Worm (Caenorhabditis elegans) whole organism, L2 larva: ENCODE data around the gene mdt-15.

Experiments
- C34F6.9 ChIP-seq: fragments of 150-350 bp; optimal IDR thresholded peaks from 2 replicates; lab custom pipeline; 2014; ENCODE audit warnings: missing biosample characterization, missing genetic modification characterization
- F13H6.1 ChIP-seq: sonication (generic microtip); optimal IDR thresholded peaks from 2 replicates; lab custom pipeline; 2016; ENCODE audit warnings: missing genetic modification characterization, missing compliant biosample characterization
- R02D3.7 ChIP-seq: fragments of 150-350 bp; optimal IDR thresholded peaks from 2 replicates; lab custom pipeline; 2014; ENCODE audit warnings: missing biosample characterization, missing genetic modification characterization
- Y55F3AM.14 ChIP-seq: fragments of 200-800 bp; sonication (Bioruptor generic); optimal IDR thresholded peaks from 2 replicates; lab custom pipeline; 2018; ENCODE audit warnings: mild to moderate bottlenecking, missing genetic modification characterization, missing compliant biosample characterization
- ZK546.5 ChIP-seq: sonication (generic microtip); optimal IDR thresholded peaks from 2 replicates; lab custom pipeline; 2017; ENCODE audit warnings: missing biosample characterization, missing genetic modification characterization
- alr-1 ChIP-seq: fragments of 150-350 bp; optimal IDR thresholded peaks from 2 replicates; lab custom pipeline; 2014; ENCODE audit warnings: missing biosample characterization, missing genetic modification characterization
- aly-2 ChIP-seq: fragments of 150-350 bp; optimal IDR thresholded peaks from 2 replicates; lab custom pipeline; 2014; ENCODE audit warnings: missing biosample characterization, missing genetic modification characterization
- ama-1 ChIP-seq: fragments of 150-350 bp; optimal IDR thresholded peaks from 2 replicates; lab custom pipeline; 2018; ENCODE audit warnings: inconsistent platforms
- blmp-1 ChIP-seq: sonication (generic microtip); optimal IDR thresholded peaks from 2 replicates; lab custom pipeline; 2017; ENCODE audit warnings: missing genetic modification characterization, mild to moderate bottlenecking, missing compliant biosample characterization, antibody characterized with exemption, moderate library complexity; ENCODE audit not compliant: insufficient read depth
- ceh-82 ChIP-seq: fragments of 150-350 bp; optimal IDR thresholded peaks from 2 replicates; lab custom pipeline; 2014; ENCODE audit warnings: missing biosample characterization, missing genetic modification characterization
- crh-2 ChIP-seq: sonication (generic microtip); optimal IDR thresholded peaks from 2 replicates; lab custom pipeline; 2017; ENCODE audit warnings: missing biosample characterization, missing genetic modification characterization
- dmd-4 ChIP-seq: sonication (generic microtip); optimal IDR thresholded peaks from 2 replicates; lab custom pipeline; 2017; ENCODE audit warnings: missing biosample characterization, missing genetic modification characterization
- egl-27 ChIP-seq: sonication (generic microtip); optimal IDR thresholded peaks from 3 replicates; lab custom pipeline; 2017; ENCODE audit warnings: missing biosample characterization, missing genetic modification reagents, missing genetic modification characterization
- elt-1 ChIP-seq: fragments of 150-350 bp; optimal IDR thresholded peaks from 2 replicates; lab custom pipeline; 2014; ENCODE audit warnings: missing biosample characterization, missing genetic modification characterization
- elt-3 ChIP-seq: sonication (generic microtip); optimal IDR thresholded peaks from 2 replicates; lab custom pipeline; 2017; ENCODE audit warnings: missing biosample characterization, missing genetic modification characterization
- fos-1 ChIP-seq: fragments of 150-350 bp; optimal IDR thresholded peaks from 2 replicates; lab custom pipeline; 2014; ENCODE audit warnings: missing biosample characterization, missing genetic modification characterization
- gmeb-1 ChIP-seq: fragments of 150-350 bp; optimal IDR thresholded peaks from 2 replicates; lab custom pipeline; 2014; ENCODE audit warnings: missing biosample characterization, missing genetic modification characterization
- lsy-2 ChIP-seq, 2 experiments: fragments of 150-350 bp in 1 of 2; sonication (generic microtip) in 1 of 2; optimal IDR thresholded peaks; 2 replicates each; lab custom pipeline; 2014 to 2017; ENCODE audit warnings: missing biosample characterization in 2 of 2, missing genetic modification characterization in 2 of 2
- mab-5 ChIP-seq: fragments of 150-350 bp; optimal IDR thresholded peaks from 2 replicates; lab custom pipeline; 2014; ENCODE audit warnings: missing biosample characterization, missing genetic modification characterization
- mbf-1 ChIP-seq: sonication (generic microtip); optimal IDR thresholded peaks from 2 replicates; lab custom pipeline; 2017; ENCODE audit warnings: missing biosample characterization, missing genetic modification characterization
- mdl-1 ChIP-seq, 2 experiments: fragments of 150-350 bp in 1 of 2; sonication (generic microtip) in 1 of 2; optimal IDR thresholded peaks; 2 replicates each; lab custom pipeline; 2017; ENCODE audit warnings: missing biosample characterization in 2 of 2, missing genetic modification characterization in 2 of 2
- nhr-11 ChIP-seq: fragments of 150-350 bp; optimal IDR thresholded peaks from 2 replicates; lab custom pipeline; 2014; ENCODE audit warnings: missing biosample characterization, missing genetic modification characterization
- nhr-12 ChIP-seq: fragments of 150-350 bp; optimal IDR thresholded peaks from 2 replicates; lab custom pipeline; 2014; ENCODE audit warnings: missing biosample characterization, missing genetic modification characterization
- nhr-129 ChIP-seq: fragments of 150-350 bp; optimal IDR thresholded peaks from 2 replicates; lab custom pipeline; 2014; ENCODE audit warnings: missing biosample characterization, missing genetic modification characterization
- nhr-21 ChIP-seq: fragments of 150-350 bp; optimal IDR thresholded peaks from 2 replicates; lab custom pipeline; 2014; ENCODE audit warnings: missing biosample characterization, missing genetic modification characterization
- nhr-23 ChIP-seq: fragments of 150-350 bp; optimal IDR thresholded peaks from 2 replicates; lab custom pipeline; 2014; ENCODE audit warnings: missing biosample characterization, missing genetic modification reagents, missing genetic modification characterization
- nhr-237 ChIP-seq: fragments of 150-350 bp; optimal IDR thresholded peaks from 2 replicates; lab custom pipeline; 2014; ENCODE audit warnings: missing biosample characterization, missing genetic modification characterization
- nhr-25 ChIP-seq: fragments of 150-350 bp; sonication (generic microtip); optimal IDR thresholded peaks from 3 replicates; lab custom pipeline; 2014; ENCODE audit warnings: missing biosample characterization, missing genetic modification characterization
- nhr-77 ChIP-seq: fragments of 150-350 bp; optimal IDR thresholded peaks from 2 replicates; lab custom pipeline; 2014; ENCODE audit warnings: missing biosample characterization, missing genetic modification characterization
- peb-1 ChIP-seq: fragments of 150-350 bp; optimal IDR thresholded peaks from 2 replicates; lab custom pipeline; 2014; ENCODE audit warnings: missing biosample characterization, missing genetic modification characterization
- sem-4 ChIP-seq: fragments of 150-350 bp; optimal IDR thresholded peaks from 2 replicates; lab custom pipeline; 2014; ENCODE audit warnings: missing biosample characterization, missing genetic modification reagents, missing genetic modification characterization
- skn-1 ChIP-seq: sonication (generic microtip); optimal IDR thresholded peaks from 2 replicates; lab custom pipeline; 2017; ENCODE audit warnings: missing biosample characterization, missing genetic modification characterization
- sma-3 ChIP-seq: sonication (generic microtip); optimal IDR thresholded peaks from 2 replicates; lab custom pipeline; 2016; ENCODE audit warnings: missing genetic modification reagents, missing genetic modification characterization, missing compliant biosample characterization
- sma-9 ChIP-seq, 2 experiments: fragments of 150-350 bp in 1 of 2; sonication (generic microtip) in 1 of 2; optimal IDR thresholded peaks; 2 replicates each; lab custom pipeline; 2014 to 2016; ENCODE audit warnings: missing genetic modification characterization in 2 of 2, mild to moderate bottlenecking in 1 of 2, missing biosample characterization in 1 of 2, missing compliant biosample characterization in 1 of 2, missing genetic modification reagents in 1 of 2, moderate library complexity in 1 of 2
- snpc-4 ChIP-seq: fragments of 150-350 bp; optimal IDR thresholded peaks from 2 replicates; lab custom pipeline; 2014; ENCODE audit warnings: missing biosample characterization, missing genetic modification characterization
- unc-39 ChIP-seq: fragments of 150-350 bp; optimal IDR thresholded peaks from 2 replicates; lab custom pipeline; 2014; ENCODE audit warnings: missing biosample characterization, missing genetic modification characterization
- unc-55 ChIP-seq: fragments of 150-350 bp; sonication (generic microtip); optimal IDR thresholded peaks from 3 replicates; lab custom pipeline; 2014; ENCODE audit warnings: missing biosample characterization, missing genetic modification reagents, missing genetic modification characterization
- zag-1 ChIP-seq: fragments of 150-350 bp; optimal IDR thresholded peaks from 2 replicates; lab custom pipeline; 2014; ENCODE audit warnings: missing biosample characterization, missing genetic modification characterization
- ztf-11 ChIP-seq: sonication (generic microtip); optimal IDR thresholded peaks from 2 replicates; lab custom pipeline; 2017; ENCODE audit warnings: missing biosample characterization, missing genetic modification characterization
- ztf-4 ChIP-seq: fragments of 150-350 bp; optimal IDR thresholded peaks from 2 replicates; lab custom pipeline; 2014; ENCODE audit warnings: missing biosample characterization, missing genetic modification characterization

The mdt-15 gene

ce11 chrIII:5805273-5805672, 28.3 kb downstream of the mdt-15 start, which contains the start of gene R12B2.3:
TSS of gene R12B2.3 (plus strand) at chrIII:5805573.
- no peak for TF ChIP-seq sem-4 (tag; lab: Kevin White, UChicago)
- no peak for TF ChIP-seq ZK546.5
- no peak for TF ChIP-seq C34F6.9

ce11 chrIII:5802971-5803370, 30.6 kb downstream of the mdt-15 start, which contains the start of the genes polq-1 and him-10:
TSS of gene polq-1 (minus strand) at chrIII:5803160.
TSS of gene him-10 (plus strand) at chrIII:5803260.
- peak; percentile 44 for TF ChIP-seq C34F6.9
- TF ChIP-seq nhr-129, result no peak
- peak; percentile 47 for TF ChIP-seq gmeb-1

- TF ChIP-seq fos-1 (tag; lab: Kevin White, UChicago), result no peak
- TF ChIP-seq snpc-4 (tag; lab: Kevin White, UChicago), result no peak
- TF ChIP-seq ceh-82 (tag; lab: Kevin White, UChicago), result no peak
- TF ChIP-seq nhr-129, result no peak
- TF ChIP-seq aly-2, result no peak
- no peak for TF ChIP-seq R02D3.7 (tag; lab: Kevin White, UChicago)
- TF ChIP-seq sem-4 (tag; lab: Kevin White, UChicago), result no peak
- no peak for TF ChIP-seq lsy-2 (tag; optimal IDR thresholded peaks at IDR 0.05; lab: Kevin White, UChicago)
- no peak for TF ChIP-seq elt-3 (tag; lab: Kevin White, UChicago)
- TF ChIP-seq nhr-237 (tag; lab: Kevin White, UChicago), result no peak
These were observed 34.8 kb downstream of the mdt-15 start, which contains the start of gene ceh-10 for ce11 chrIII:5798747-5799146. TSS of gene ceh-10 (plus strand) at chrIII:5799047.

- TF ChIP-seq skn-1 (tag; lab: Kevin White, UChicago), result no peak
- no peak for TF ChIP-seq ztf-11
- TF ChIP-seq sma-3 (GFP tag; lab: Kevin White, UChicago), result no peak
- TF ChIP-seq R02D3.7 (tag; lab: Kevin White, UChicago), result no peak
- TF ChIP-seq ceh-82 (tag; lab: Kevin White, UChicago), result no peak
- TF ChIP-seq nhr-11 (tag; lab: Kevin White, UChicago), result no peak
- no peak for TF ChIP-seq zag-1
- no peak for TF ChIP-seq dmd-4 (tag; lab: Kevin White, UChicago)
- TF ChIP-seq alr-1 (tag; lab: Kevin White, UChicago), result no peak
- no peak for TF ChIP-seq crh-2 (tag; lab: Kevin White, UChicago)
- no peak for TF ChIP-seq nhr-25 (tag; lab: Kevin White, UChicago)
- TF ChIP-seq Y55F3AM.14 (GFP tag; lab: Kevin White, UChicago), result no peak
- no peak for TF ChIP-seq nhr-129
These were observed 38.6 kb downstream of the mdt-15 start for ce11 chrIII:5794982-5795381.

ce11 chrIII:5790550-5790949, 43.0 kb downstream of the mdt-15 start, which contains the start of gene rev-3:
TSS of gene rev-3 (minus strand) at chrIII:5790650.
- TF ChIP-seq nhr-12 (tag; lab: Kevin White, UChicago), result no peak
- TF ChIP-seq ama-1 (lab: Kevin White, UChicago), result no peak
- no peak for TF ChIP-seq ZK546.5
- TF ChIP-seq unc-55 (GFP tag; lab: Kevin White, UChicago), result no peak
- TF ChIP-seq ztf-4, result no peak
- TF ChIP-seq nhr-23, result no peak
- TF ChIP-seq mbf-1 (tag; lab: Kevin White, UChicago), result no peak
- no peak for TF ChIP-seq skn-1 (tag; lab: Kevin White, UChicago)
- TF ChIP-seq nhr-237 (tag; lab: Kevin White, UChicago), result no peak

- no peak for TF ChIP-seq nhr-12 (tag; lab: Kevin White, UChicago)
- TF ChIP-seq blmp-1, result peak; percentile 19
- TF ChIP-seq sma-3 (GFP tag; lab: Kevin White, UChicago), result peak; percentile 81
- peak; percentile 61 for TF ChIP-seq F13H6.1
- TF ChIP-seq egl-27 (tag; lab: Kevin White, UChicago), result peak; percentile 27
- TF ChIP-seq nhr-23, result no peak
- peak; percentile 19 for TF ChIP-seq fos-1 (tag; lab: Kevin White, UChicago)
- TF ChIP-seq mbf-1 (tag; lab: Kevin White, UChicago), result no peak
- TF ChIP-seq lsy-2 (tag; optimal IDR thresholded peaks at IDR 0.05; lab: Kevin White, UChicago), result peak; percentile 81 to 83
- no peak for TF ChIP-seq ZK546.5
- TF ChIP-seq nhr-129, result peak; percentile 71
- no peak for TF ChIP-seq peb-1 (tag; lab: Kevin White, UChicago)
- peak; percentile 46 for TF ChIP-seq ztf-4
- TF ChIP-seq sem-4 (tag; lab: Kevin White, UChicago), result peak; percentile 58
- TF ChIP-seq nhr-25 (tag; lab: Kevin White, UChicago), result peak; percentile 76
- TF ChIP-seq nhr-21, result peak; percentile 55
- TF ChIP-seq nhr-77 (tag; lab: Kevin White, UChicago), result no peak
- peak; percentile 35 for TF ChIP-seq R02D3.7 (tag; lab: Kevin White, UChicago)
- TF ChIP-seq C34F6.9, result peak; percentile 84
- no peak for TF ChIP-seq elt-1 (tag; lab: Kevin White, UChicago)
- TF ChIP-seq mdl-1 (tag; optimal IDR thresholded peaks at IDR 0.05; lab: Kevin White, UChicago), result no peak
- no peak for TF ChIP-seq unc-39
- TF ChIP-seq sma-9 (GFP tag; optimal IDR thresholded peaks at IDR 0.05; lab: Kevin White, UChicago), result peak; percentile 81
- TF ChIP-seq sma-9 (tag; optimal IDR thresholded peaks at IDR 0.05; lab: Kevin White, UChicago), result no peak
- TF ChIP-seq elt-3 (tag; lab: Kevin White, UChicago), result no peak
- peak; percentile 33 for TF ChIP-seq mab-5
These were observed 48.1 kb downstream of the mdt-15 start, which contains the start of gene Y37B11A.3 for ce11 chrIII:5785273-5785929. TSS of gene Y37B11A.3 (minus strand) at chrIII:5785323.
